Fruit fly (Drosophila melanogaster): Measurements from ENCODE around the gene Esp.

Gene Esp

DNA sequence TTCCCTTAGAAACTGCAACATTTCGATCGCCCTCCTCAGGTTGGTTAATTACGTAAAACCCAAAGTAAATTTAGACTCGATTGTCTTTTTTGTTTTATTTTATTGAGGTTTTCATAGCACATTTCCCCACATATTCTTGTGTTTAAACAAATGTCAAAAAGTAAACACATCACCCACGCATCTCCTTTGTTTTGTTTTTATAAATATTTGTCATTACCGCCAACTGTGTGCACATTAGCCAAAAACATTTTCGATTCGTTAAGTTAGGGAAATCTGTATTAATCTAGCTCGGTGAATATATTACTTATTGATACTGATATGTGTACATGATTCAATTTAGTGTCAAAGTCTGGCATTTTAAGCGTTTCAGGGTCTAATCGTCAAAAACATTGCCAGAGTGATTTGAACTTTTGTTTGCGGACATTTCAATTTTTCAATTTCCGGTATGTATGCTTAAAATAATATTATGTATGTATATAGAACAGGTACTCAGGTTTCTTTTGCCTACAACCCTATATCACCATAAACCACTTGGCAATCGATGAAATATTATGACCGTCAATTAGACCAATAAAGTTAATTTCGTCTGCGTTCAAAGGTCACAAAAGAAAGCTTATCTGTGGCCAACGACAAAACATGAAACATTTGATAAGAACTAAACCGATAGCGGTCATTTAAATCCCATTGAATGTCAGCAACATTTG, 32.0 kb upstream of the Esp start (continued):
- peak; percentile 41 for TF ChIP-seq CG12236 (GFP tag; optimal IDR thresholded peaks at IDR 0.05)
- no peak for TF ChIP-seq lov (optimal IDR thresholded peaks at IDR 0.05)
- TF ChIP-seq lov (GFP tag; IDR thresholded peaks at IDR 0.05), result no peak
- no peak for TF ChIP-seq nau (GFP tag; optimal IDR thresholded peaks at IDR 0.05)
- TF ChIP-seq Aef1 (GFP tag; IDR thresholded peaks at IDR 0.05), result no peak
- peak; percentile 15 for TF ChIP-seq CG2116 (GFP tag; optimal IDR thresholded peaks at IDR 0.05)
- no peak for TF ChIP-seq Abd-B (GFP tag; optimal IDR thresholded peaks at IDR 0.05)
- peak; percentile 65 for TF ChIP-seq CG12299 (tag; optimal IDR thresholded peaks at IDR 0.05)
- peak; percentile 65 for TF ChIP-seq CG33557 (GFP tag; optimal IDR thresholded peaks at IDR 0.05)
- TF ChIP-seq Taf1 (GFP tag; IDR thresholded peaks at IDR 0.05), result no peak
- peak; percentile 45 for TF ChIP-seq CG31365 (tag; optimal IDR thresholded peaks at IDR 0.05)
- 0 out of 2 replicates have a peak, but pooled peaks have one; percentile 12 for TF ChIP-seq rib (GFP tag; IDR thresholded peaks at IDR 0.05)
- TF ChIP-seq Asciz (GFP tag; optimal IDR thresholded peaks at IDR 0.05), result peak; percentile 92
- TF ChIP-seq CG14014 (GFP tag; IDR thresholded peaks at IDR 0.05), result peak; percentile 25; the same call in 1 of the 2 replicates
- TF ChIP-seq CG4328 (GFP tag; optimal IDR thresholded peaks at IDR 0.05), result peak; percentile 61
- TF ChIP-seq Sry-β (GFP tag; optimal IDR thresholded peaks at IDR 0.05), result peak; percentile 31
- TF ChIP-seq tup (GFP tag; optimal IDR thresholded peaks at IDR 0.05), result peak; percentile 40
- TF ChIP-seq CG4707 (GFP tag; optimal IDR thresholded peaks at IDR 0.05), result peak; percentile 54
- TF ChIP-seq CG17361 (GFP tag; IDR thresholded peaks at IDR 0.05), result no peak
- peak; percentile 41 for TF ChIP-seq CG33213 (GFP tag; optimal IDR thresholded peaks at IDR 0.05)
- TF ChIP-seq salm (tag; optimal IDR thresholded peaks at IDR 0.05), result peak; percentile 57
- TF ChIP-seq eyg (GFP tag; optimal IDR thresholded peaks at IDR 0.05), result peak; percentile 14
- peak; percentile 59 for TF ChIP-seq CrebB (tag; optimal IDR thresholded peaks at IDR 0.05)
- no peak for TF ChIP-seq Hmx (GFP tag; optimal IDR thresholded peaks at IDR 0.05)
- peak; percentile 44 for TF ChIP-seq sug (tag; optimal IDR thresholded peaks at IDR 0.05)
- peak; percentile 54 for TF ChIP-seq CG13424 (tag; optimal IDR thresholded peaks at IDR 0.05)
- TF ChIP-seq CG2202 (tag; optimal IDR thresholded peaks at IDR 0.05), result peak; percentile 53
- peak in 1 of 2 experiments; percentile 33 for TF ChIP-seq Hr78 (GFP tag; optimal IDR thresholded peaks at IDR 0.05)
- TF ChIP-seq CG10274 (GFP tag; optimal IDR thresholded peaks at IDR 0.05), result peak; percentile 25
- peak; percentile 70 for TF ChIP-seq CG2875 (GFP tag; optimal IDR thresholded peaks at IDR 0.05)
- peak; percentile 68 for TF ChIP-seq caup (GFP tag; optimal IDR thresholded peaks at IDR 0.05; ENCODE audit: severe bottlenecking)
- TF ChIP-seq row (GFP tag; IDR thresholded peaks at IDR 0.05), result 0 out of 3 replicates have a peak, but pooled peaks have one; percentile 7
- TF ChIP-seq CG32532 (GFP tag; IDR thresholded peaks at IDR 0.05), result no peak
- TF ChIP-seq fu2 (GFP tag; optimal IDR thresholded peaks at IDR 0.05), result no peak
- peak; percentile 9 for TF ChIP-seq Six4 (GFP tag; optimal IDR thresholded peaks at IDR 0.05)
- TF ChIP-seq Med (GFP tag), result peak; percentile 84
- peak; percentile 83 for TF ChIP-seq CG34376 (GFP tag; optimal IDR thresholded peaks at IDR 0.05)
- peak; percentile 90 for TF ChIP-seq exex (tag; optimal IDR thresholded peaks at IDR 0.05)
- peak; percentile 27 for TF ChIP-seq CG6254 (GFP tag; optimal IDR thresholded peaks at IDR 0.05)
- no peak for TF ChIP-seq Myb (GFP tag; optimal IDR thresholded peaks at IDR 0.05)
- peak in 1 of 2 experiments; percentile 71 for TF ChIP-seq Pdp1 (GFP tag; optimal IDR thresholded peaks at IDR 0.05)
- peak; percentile 41 for TF ChIP-seq Spps (tag; optimal IDR thresholded peaks at IDR 0.05)
- peak; percentile 48 for TF ChIP-seq CG10543 (GFP tag; optimal IDR thresholded peaks at IDR 0.05)
- no peak for TF ChIP-seq CG15073 (GFP tag; optimal IDR thresholded peaks at IDR 0.05)
- TF ChIP-seq mirr (GFP tag; optimal IDR thresholded peaks at IDR 0.05), result peak; percentile 39
- peak; percentile 74 for TF ChIP-seq CG15514 (GFP tag; optimal IDR thresholded peaks at IDR 0.05)
- TF ChIP-seq kni (GFP tag; optimal IDR thresholded peaks at IDR 0.05), result peak; percentile 62
- 0 out of 4 replicates have a peak, but pooled peaks have one; percentile 21 for TF ChIP-seq chinmo (GFP tag; IDR thresholded peaks at IDR 0.05; ENCODE audit: partially characterized antibody)
